Fruit fly (Drosophila melanogaster): ENCODE results near the gene CG32712.

- TF ChIP-seq Myc (optimal IDR thresholded peaks at IDR 0.05) (no peak), insv (optimal IDR thresholded peaks at IDR 0.05) (no peak), h (optimal IDR thresholded peaks at IDR 0.05) (no peak), ttk (optimal IDR thresholded peaks at IDR 0.05) (no peak), Sin3A (optimal IDR thresholded peaks at IDR 0.05) (no peak), psq (optimal IDR thresholded peaks at IDR 0.05) (no peak)
Observed at dm6 chrX:8416956-8417355, 16.7 kb downstream of the CG32712 start.

All from Kc167 (cell line).